Fruit fly (Drosophila melanogaster) whole organism, embryonic: ENCODE measurements around the gene CG43797.

Experiments used
- CG11085 ChIP-seq: fragments of 200-800 bp; sonication (Bioruptor generic); IDR thresholded peaks from 2 replicates; pipeline ENCODE4 v1.3.6; 2022; ENCODE audit warnings: missing biosample characterization, missing genetic modification characterization
- CG11695 ChIP-seq: fragments of 200-800 bp; sonication (Bioruptor generic); IDR thresholded peaks from 3 replicates; pipeline ENCODE4 v1.3.6; 2022; ENCODE audit warnings: missing biosample characterization, missing genetic modification characterization
- CG12236 ChIP-seq: fragments of 200-800 bp; sonication (Bioruptor generic); optimal IDR thresholded peaks from 2 replicates; lab custom pipeline; 2016; ENCODE audit warnings: missing biosample characterization, missing genetic modification characterization
- CG1233 ChIP-seq: fragments of 200-800 bp; sonication (Bioruptor generic); optimal IDR thresholded peaks from 4 replicates; lab custom pipeline; 2018; ENCODE audit warnings: missing biosample characterization, mild to moderate bottlenecking, missing genetic modification characterization
- CG12659 ChIP-seq: fragments of 200-800 bp; sonication (Bioruptor generic); optimal IDR thresholded peaks from 3 replicates; lab custom pipeline; 2017; ENCODE audit warnings: mild to moderate bottlenecking, missing biosample characterization, missing genetic modification reagents, missing genetic modification characterization
- CG12769 ChIP-seq: fragments of 200-800 bp; sonication (Bioruptor generic); optimal IDR thresholded peaks from 2 replicates; lab custom pipeline; 2019; ENCODE audit warnings: missing biosample characterization, mild to moderate bottlenecking, missing genetic modification characterization, moderate library complexity
- CG14441 ChIP-seq: fragments of 200-800 bp; sonication (Bioruptor generic); IDR thresholded peaks from 2 replicates; pipeline ENCODE4 v1.3.6; 2022; ENCODE audit warnings: missing biosample characterization, missing genetic modification characterization
- CG15011 ChIP-seq: fragments of 200-800 bp; sonication (Bioruptor generic); optimal IDR thresholded peaks from 3 replicates; lab custom pipeline; 2018; ENCODE audit warnings: missing biosample characterization, mild to moderate bottlenecking, missing genetic modification characterization
- CG15601 ChIP-seq: fragments of 200-800 bp; sonication (Bioruptor generic); optimal IDR thresholded peaks from 3 replicates; lab custom pipeline; 2019; ENCODE audit warnings: missing biosample characterization, mild to moderate bottlenecking, missing genetic modification characterization, moderate library complexity
- CG16813 ChIP-seq: fragments of 200-800 bp; sonication (Bioruptor generic); IDR thresholded peaks from 3 replicates; pipeline ENCODE4 v1.3.6; 2022; ENCODE audit warnings: missing biosample characterization, missing genetic modification characterization; ENCODE audit not compliant: partially characterized antibody
- CG2875 ChIP-seq: fragments of 200-800 bp; sonication (Bioruptor generic); optimal IDR thresholded peaks from 2 replicates; lab custom pipeline; 2017; ENCODE audit warnings: missing biosample characterization, mild to moderate bottlenecking, missing genetic modification characterization, missing genetic modification reagents
- CG3407 ChIP-seq: fragments of 200-800 bp; sonication (Bioruptor generic); optimal IDR thresholded peaks from 2 replicates; lab custom pipeline; 2018; ENCODE audit warnings: missing biosample characterization, mild to moderate bottlenecking, missing genetic modification characterization
- CG42726 ChIP-seq: fragments of 200-800 bp; sonication (Bioruptor generic); IDR thresholded peaks from 2 replicates; pipeline ENCODE4 v1.3.6; 2022; ENCODE audit warnings: missing biosample characterization, missing genetic modification characterization; ENCODE audit not compliant: partially characterized antibody
- CG8388 ChIP-seq: fragments of 200-800 bp; sonication (Bioruptor generic); optimal IDR thresholded peaks from 2 replicates; lab custom pipeline; 2019; ENCODE audit warnings: missing biosample characterization, mild to moderate bottlenecking, missing genetic modification characterization, moderate library complexity
- CG8765 ChIP-seq: fragments of 200-800 bp; sonication (Bioruptor generic); IDR thresholded peaks from 2 replicates; pipeline ENCODE4 v1.3.6; 2022; ENCODE audit warnings: missing biosample characterization, missing genetic modification characterization
- D19B ChIP-seq: fragments of 200-800 bp; sonication (Bioruptor generic); optimal IDR thresholded peaks from 2 replicates; lab custom pipeline; 2017; ENCODE audit warnings: missing biosample characterization, mild to moderate bottlenecking, missing genetic modification characterization
- Doc3 ChIP-seq: fragments of 200-800 bp; sonication (Bioruptor generic); IDR thresholded peaks from 3 replicates; pipeline ENCODE4 v1.3.6; 2022; ENCODE audit warnings: missing biosample characterization, missing genetic modification characterization; ENCODE audit not compliant: partially characterized antibody
- ERR ChIP-seq: fragments of 200-800 bp; sonication (Bioruptor generic); optimal IDR thresholded peaks from 2 replicates; lab custom pipeline; 2016; ENCODE audit warnings: missing biosample characterization, missing genetic modification characterization
- Gug ChIP-seq: fragments of 200-800 bp; sonication (Bioruptor generic); IDR thresholded peaks from 4 replicates; pipeline ENCODE4 v1.3.6; 2022; ENCODE audit warnings: missing biosample characterization, missing genetic modification characterization
- HmgZ ChIP-seq: fragments of 200-800 bp; sonication (Bioruptor generic); optimal IDR thresholded peaks from 2 replicates; lab custom pipeline; 2018; ENCODE audit warnings: missing biosample characterization, mild to moderate bottlenecking, missing genetic modification characterization
- Hr39 ChIP-seq: fragments of >200 bp; optimal IDR thresholded peaks from 2 replicates; lab custom pipeline; 2017
- Lpt ChIP-seq: fragments of >200 bp; optimal IDR thresholded peaks from 2 replicates; lab custom pipeline; 2018; ENCODE audit warnings: missing biosample characterization, missing genetic modification characterization
- NfI ChIP-seq: fragments of 200-800 bp; sonication (Bioruptor generic); optimal IDR thresholded peaks from 3 replicates; lab custom pipeline; 2018; ENCODE audit warnings: missing biosample characterization, mild to moderate bottlenecking, missing genetic modification characterization, moderate library complexity
- PHDP ChIP-seq: fragments of 200-800 bp; sonication (Bioruptor generic); optimal IDR thresholded peaks from 3 replicates; lab custom pipeline; 2018; ENCODE audit warnings: missing biosample characterization, mild to moderate bottlenecking, missing genetic modification characterization, moderate library complexity
- Ravus ChIP-seq: fragments of 200-800 bp; sonication (Bioruptor generic); IDR thresholded peaks from 2 replicates; pipeline ENCODE4 v1.3.6; 2022; ENCODE audit warnings: missing biosample characterization, missing genetic modification characterization
- amos ChIP-seq: fragments of 200-800 bp; sonication (Bioruptor generic); IDR thresholded peaks from 2 replicates; pipeline ENCODE4 v1.3.6; 2022; ENCODE audit warnings: missing biosample characterization, missing genetic modification characterization; ENCODE audit not compliant: partially characterized antibody
- ara ChIP-seq: fragments of 200-800 bp; sonication (Bioruptor generic); IDR thresholded peaks from 2 replicates; pipeline ENCODE4 v1.3.6; 2022; ENCODE audit warnings: missing biosample characterization, missing genetic modification characterization
- ase ChIP-seq: fragments of 200-800 bp; sonication (Bioruptor generic); IDR thresholded peaks from 3 replicates; pipeline ENCODE4 v1.3.6; 2022; ENCODE audit warnings: missing biosample characterization, missing genetic modification characterization
- chif ChIP-seq, 2 experiments: fragments of 200-800 bp; sonication (Bioruptor generic); optimal IDR thresholded peaks; 3 replicates each; lab custom pipeline; 2016; ENCODE audit warnings: missing biosample characterization in 2 of 2, missing genetic modification characterization in 2 of 2
- croc ChIP-seq: fragments of 200-800 bp; sonication (Bioruptor generic); conservative IDR thresholded peaks from 3 replicates; pipeline ENCODE4 v1.3.6; 2022; ENCODE audit warnings: missing biosample characterization, missing genetic modification characterization
- dmrt11E ChIP-seq: fragments of 200-800 bp; sonication (Bioruptor generic); optimal IDR thresholded peaks from 3 replicates; lab custom pipeline; 2018; ENCODE audit warnings: missing biosample characterization, mild to moderate bottlenecking, missing genetic modification characterization, moderate library complexity
- dmrt99B ChIP-seq: fragments of 200-800 bp; sonication (Bioruptor generic); optimal IDR thresholded peaks from 2 replicates; lab custom pipeline; 2018; ENCODE audit warnings: missing biosample characterization, mild to moderate bottlenecking, missing genetic modification characterization, moderate library complexity
- fd64A ChIP-seq: fragments of 200-800 bp; sonication (Bioruptor generic); optimal IDR thresholded peaks from 3 replicates; lab custom pipeline; 2018; ENCODE audit warnings: missing biosample characterization, mild to moderate bottlenecking, missing genetic modification characterization
- gce ChIP-seq: fragments of 200-800 bp; sonication (Bioruptor generic); IDR thresholded peaks from 3 replicates; pipeline ENCODE4 v1.3.6; 2022; ENCODE audit warnings: missing biosample characterization, missing genetic modification characterization
- gfzf ChIP-seq: fragments of 200-800 bp; sonication (Bioruptor generic); optimal IDR thresholded peaks from 2 replicates; lab custom pipeline; 2016; ENCODE audit warnings: missing biosample characterization, mild to moderate bottlenecking, missing genetic modification characterization, moderate library complexity
- h ChIP-seq: fragments of >200 bp; optimal IDR thresholded peaks from 2 replicates; lab custom pipeline; 2017
- knrl ChIP-seq: fragments of 200-800 bp; sonication (Bioruptor generic); IDR thresholded peaks from 3 replicates; pipeline ENCODE4 v1.3.6; 2022; ENCODE audit warnings: missing biosample characterization, missing genetic modification characterization; ENCODE audit not compliant: partially characterized antibody
- lilli ChIP-seq: fragments of 200-800 bp; sonication (Bioruptor generic); optimal IDR thresholded peaks from 3 replicates; lab custom pipeline; 2016; ENCODE audit warnings: missing biosample characterization, missing genetic modification characterization
- mam ChIP-seq: fragments of 200-800 bp; sonication (Bioruptor generic); optimal IDR thresholded peaks from 3 replicates; lab custom pipeline; 2016; ENCODE audit warnings: missing biosample characterization, missing genetic modification characterization
- nerfin-1 ChIP-seq: fragments of 200-800 bp; sonication (Bioruptor generic); optimal IDR thresholded peaks from 3 replicates; lab custom pipeline; 2019; ENCODE audit warnings: missing biosample characterization, mild to moderate bottlenecking, missing genetic modification characterization, moderate library complexity
- org-1 ChIP-seq: fragments of 200-800 bp; sonication (Bioruptor generic); optimal IDR thresholded peaks from 2 replicates; lab custom pipeline; 2017; ENCODE audit warnings: missing biosample characterization, missing genetic modification characterization
- otp ChIP-seq: fragments of 200-800 bp; sonication (Bioruptor generic); IDR thresholded peaks from 3 replicates; pipeline ENCODE4, ENCODE4 v1.3.6; 2022; ENCODE audit warnings: missing biosample characterization, missing genetic modification characterization
- psq ChIP-seq: fragments of 200-800 bp; sonication (Bioruptor generic); optimal IDR thresholded peaks from 2 replicates; lab custom pipeline; 2017; ENCODE audit warnings: missing biosample characterization, missing genetic modification characterization
- salm ChIP-seq: fragments of 200-800 bp; sonication (Bioruptor generic); optimal IDR thresholded peaks from 2 replicates; lab custom pipeline; 2018; ENCODE audit warnings: missing biosample characterization, mild to moderate bottlenecking, missing genetic modification characterization
- tgo ChIP-seq: fragments of 200-800 bp; sonication (Bioruptor generic); IDR thresholded peaks from 3 replicates; pipeline ENCODE4 v1.3.6; 2022; ENCODE audit warnings: missing biosample characterization, missing genetic modification characterization
- tio ChIP-seq: fragments of 200-800 bp; sonication (Bioruptor generic); optimal IDR thresholded peaks from 2 replicates; lab custom pipeline; 2017; ENCODE audit warnings: missing biosample characterization, missing genetic modification characterization, inconsistent platforms
- tll ChIP-seq, 2 experiments: fragments of 200-800 bp in 1 of 2; fragments of >200 bp in 1 of 2; sonication (Bioruptor generic) in 1 of 2; optimal IDR thresholded peaks; 2 replicates each; lab custom pipeline; 2017 to 2019; ENCODE audit warnings: missing biosample characterization in 2 of 2, missing genetic modification characterization in 2 of 2, mild to moderate bottlenecking in 1 of 2, moderate library complexity in 1 of 2
- vvl ChIP-seq: fragments of 200-800 bp; sonication (Bioruptor generic); IDR thresholded peaks from 2 replicates; pipeline ENCODE4 v1.3.6; 2022; ENCODE audit warnings: missing biosample characterization, missing genetic modification characterization
- zen ChIP-seq: fragments of 200-800 bp; sonication (Bioruptor generic); optimal IDR thresholded peaks from 3 replicates; lab custom pipeline; 2018; ENCODE audit warnings: missing biosample characterization, mild to moderate bottlenecking, missing genetic modification characterization, moderate library complexity

Gene CG43797

DNA sequence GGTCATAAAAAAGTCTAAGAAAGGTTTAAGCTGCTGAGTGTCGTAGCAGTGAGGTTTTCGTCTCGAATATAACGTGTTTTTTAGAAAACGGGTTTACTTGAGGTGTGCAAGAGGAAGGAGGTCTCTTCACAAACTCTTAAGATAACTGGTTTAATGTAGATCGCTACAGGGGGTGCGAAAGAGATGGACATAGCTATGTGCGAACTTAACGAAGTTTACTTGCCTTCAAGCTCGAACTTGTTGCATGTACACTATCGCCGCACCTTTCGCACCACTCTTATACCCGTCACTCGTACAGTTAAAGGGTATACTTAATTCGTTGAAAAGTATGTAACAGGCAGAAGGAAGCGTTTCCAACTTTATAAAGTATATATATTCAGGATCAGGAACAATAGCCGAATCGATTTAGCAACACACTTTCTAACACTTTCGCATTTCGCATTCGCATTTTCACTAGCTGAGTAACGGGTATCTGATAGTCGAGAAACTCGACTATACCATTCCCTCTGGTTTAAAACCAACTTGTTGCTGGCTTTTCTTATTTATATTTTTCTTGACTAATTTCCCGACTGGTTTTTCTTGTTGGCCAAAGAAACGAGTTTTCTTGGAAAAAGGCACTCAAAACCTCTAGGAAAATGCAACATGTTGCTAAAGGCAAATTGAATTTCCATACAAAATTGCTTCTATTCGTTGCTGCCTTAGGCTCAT, 30.6 kb downstream of the CG43797 start (continued):
- TF ChIP-seq psq (GFP tag; lab: Kevin White, UChicago) (peak; percentile 48), Doc3 (GFP tag; lab: Robert Waterston, UW) (0 out of 3 replicates have a peak, but pooled peaks have one; percentile 21), NfI (peak; percentile 74), CG16813 (GFP tag; lab: Robert Waterston, UW) (peak; percentile 93), CG8388 (GFP tag; lab: Kevin White, UChicago) (peak; percentile 84), CG15011 (GFP tag; lab: Kevin White, UChicago) (peak; percentile 33), HmgZ (peak; percentile 58), salm (tag; lab: Kevin White, UChicago) (peak; percentile 70), croc (GFP tag; lab: Robert Waterston, UW) (peak; percentile 82), Ravus (GFP tag; lab: Robert Waterston, UW) (peak; percentile 23; the same call in 1 of the 2 replicates), CG42726 (GFP tag; lab: Robert Waterston, UW) (no peak), knrl (GFP tag; lab: Robert Waterston, UW) (peak; percentile 56; the same call in 1 of the 3 replicates), dmrt11E (peak; percentile 92), CG14441 (GFP tag; lab: Robert Waterston, UW) (peak; percentile 83), CG12659 (GFP tag; lab: Kevin White, UChicago) (peak; percentile 76), Gug (GFP tag; lab: Robert Waterston, UW) (peak; percentile 82), tll (GFP tag; optimal IDR thresholded peaks at IDR 0.05; lab: Kevin White, UChicago) (no peak), chif (GFP tag; optimal IDR thresholded peaks at IDR 0.05; lab: Kevin White, UChicago) (peak; percentile 65 to 91), amos (GFP tag; lab: Robert Waterston, UW) (peak; percentile 47; the same call in 1 of the 2 replicates), gfzf (GFP tag; lab: Kevin White, UChicago) (no peak), fd64A (peak; percentile 66), CG12769 (tag; lab: Kevin White, UChicago) (peak; percentile 88), vvl (GFP tag; lab: Robert Waterston, UW) (peak; percentile 95), CG11085 (GFP tag; lab: Robert Waterston, UW) (0 out of 2 replicates have a peak, but pooled peaks have one; percentile 31), D19B (GFP tag; lab: Kevin White, UChicago) (peak; percentile 90), CG8765 (peak; percentile 70), h (lab: Kevin White, UChicago) (no peak), ase (GFP tag; lab: Robert Waterston, UW) (peak; percentile 85), CG11695 (peak; percentile 76), Lpt (no peak), ERR (GFP tag; lab: Kevin White, UChicago) (peak; percentile 57), nerfin-1 (tag; lab: Kevin White, UChicago) (peak; percentile 84), Hr39 (lab: Kevin White, UChicago) (no peak), dmrt99B (tag; lab: Kevin White, UChicago) (peak; percentile 90), CG2875 (GFP tag; lab: Kevin White, UChicago) (peak; percentile 74), PHDP (peak; percentile 80), ara (GFP tag; lab: Robert Waterston, UW) (peak; percentile 86), CG3407 (GFP tag; lab: Kevin White, UChicago) (peak; percentile 68), gce (GFP tag; lab: Robert Waterston, UW) (peak; percentile 91), tio (GFP tag; lab: Kevin White, UChicago) (peak; percentile 77), org-1 (peak; percentile 57), lilli (peak; percentile 70), CG1233 (peak; percentile 78), zen (tag; lab: Kevin White, UChicago) (peak; percentile 80), CG15601 (tag; lab: Kevin White, UChicago) (peak; percentile 86), CG12236 (GFP tag; lab: Kevin White, UChicago) (peak; percentile 69), otp (GFP tag; lab: Robert Waterston, UW) (peak; percentile 82), tgo (GFP tag; lab: Robert Waterston, UW) (peak; percentile 86), mam (peak; percentile 77)
